Worm (Caenorhabditis elegans) whole organism, midembryonic: ENCODE data around the gene B0432.11.
"Not testable (repeated sequence)": the region's sequence is repeated elsewhere in the genome, so short reads cannot be mapped to it uniquely, and the experiment has no call there.

ENCODE experiments used
- T22C8.4 ChIP-seq: fragments of 200-800 bp; sonication (Bioruptor generic); IDR thresholded peaks from 2 replicates; pipeline ENCODE4 v1.3.6; 2022; ENCODE audit warnings: missing genetic modification characterization, missing compliant biosample characterization
- cog-1 ChIP-seq: sonication (generic microtip); optimal IDR thresholded peaks from 2 replicates; lab custom pipeline; 2016; ENCODE audit warnings: missing genetic modification characterization, missing compliant biosample characterization
- flt-1 ChIP-seq: fragments of 200-800 bp; sonication (Bioruptor generic); IDR thresholded peaks from 2 replicates; pipeline ENCODE4 v1.3.6; 2022; ENCODE audit warnings: missing genetic modification characterization, missing compliant biosample characterization
- klf-2 ChIP-seq: fragments of 200-800 bp; sonication (Bioruptor generic); conservative IDR thresholded peaks from 2 replicates; pipeline ENCODE4 v1.3.6; 2022; ENCODE audit warnings: missing genetic modification reagents, missing genetic modification characterization, missing compliant biosample characterization
- med-1 ChIP-seq: sonication (generic microtip); optimal IDR thresholded peaks from 2 replicates; lab custom pipeline; 2017; ENCODE audit warnings: missing genetic modification characterization, mild to moderate bottlenecking, missing compliant biosample characterization, antibody characterized with exemption, missing genetic modification reagents; ENCODE audit not compliant: insufficient read depth
- ref-1 ChIP-seq: fragments of 200-800 bp; sonication (Bioruptor generic); conservative IDR thresholded peaks from 2 replicates; pipeline ENCODE4 v1.3.6; 2022; ENCODE audit warnings: missing genetic modification reagents, missing genetic modification characterization, missing compliant biosample characterization
- tab-1 ChIP-seq: fragments of 200-800 bp; sonication (Bioruptor generic); IDR thresholded peaks from 2 replicates; pipeline ENCODE4 v1.3.6; 2022; ENCODE audit warnings: missing genetic modification characterization, missing compliant biosample characterization
- ztf-23 ChIP-seq: fragments of 200-800 bp; sonication (Bioruptor generic); IDR thresholded peaks from 2 replicates; pipeline ENCODE4 v1.3.6; 2022; ENCODE audit warnings: missing genetic modification reagents, missing genetic modification characterization, missing compliant biosample characterization
- ztf-29 ChIP-seq: fragments of 200-800 bp; sonication (Bioruptor generic); IDR thresholded peaks from 2 replicates; pipeline ENCODE4 v1.3.6; 2022; ENCODE audit warnings: missing genetic modification reagents, missing genetic modification characterization, missing compliant biosample characterization

B0432.11 gene

ce11 chrII:323048-323776 is 28.7 kb upstream of the B0432.11 start, which contains the start of gene K01A2.10:
TSS of gene K01A2.10 (minus strand) at chrII:323098.
- TF ChIP-seq med-1 (GFP tag; lab: Kevin White, UChicago) (no peak), ztf-29 (no peak)

DNA sequence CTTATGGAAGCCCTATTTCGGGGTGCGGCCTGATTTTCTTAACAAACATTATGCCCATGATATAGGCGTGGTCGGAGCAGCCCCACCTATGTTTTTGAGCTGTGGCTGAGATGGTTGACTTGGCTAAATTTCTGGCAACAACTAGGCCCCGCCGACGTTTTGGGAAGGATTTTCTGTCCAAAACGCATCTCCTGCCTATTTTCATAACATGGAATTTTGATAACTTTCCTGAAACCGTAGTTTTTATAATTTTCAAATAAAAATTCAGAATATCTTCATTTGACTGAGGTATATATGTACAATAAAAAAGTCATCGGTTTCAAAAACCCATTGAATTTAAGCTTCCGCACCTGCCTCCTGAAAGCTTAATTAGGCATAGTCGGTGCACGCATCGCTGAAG is 26.7 kb upstream of the B0432.11 start:
- TF ChIP-seq ref-1 (no peak), ztf-23 (GFP tag; lab: Robert Waterston, UW) (no peak), cog-1 (tag; lab: Kevin White, UChicago) (no peak), med-1 (GFP tag; lab: Kevin White, UChicago) (no peak), T22C8.4 (GFP tag; lab: Robert Waterston, UW) (no peak), tab-1 (no peak), ztf-29 (no peak), flt-1 (no peak), klf-2 (no peak)

DNA sequence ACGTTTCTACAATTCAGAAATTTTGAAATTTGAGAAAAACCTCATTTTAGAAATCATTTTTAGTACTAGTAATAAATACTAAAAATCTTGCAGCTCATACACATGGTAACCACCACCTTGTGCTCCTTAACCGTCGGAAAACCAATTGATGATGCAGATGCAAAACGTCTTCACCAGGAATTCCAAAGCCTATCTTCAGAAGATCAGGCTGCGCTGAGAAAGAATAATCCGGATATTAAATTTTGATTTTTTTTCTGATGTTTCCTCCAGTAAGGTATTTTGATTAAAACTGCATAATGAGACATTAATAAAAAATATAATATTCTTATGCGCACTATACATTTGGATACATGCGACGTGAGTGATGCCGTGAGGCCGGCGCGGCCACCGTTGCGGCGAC is 26.3 kb upstream of the B0432.11 start:
- TF ChIP-seq cog-1 (tag; lab: Kevin White, UChicago) (no peak), T22C8.4 (GFP tag; lab: Robert Waterston, UW) (no peak), ztf-29 (no peak), ztf-23 (GFP tag; lab: Robert Waterston, UW) (no peak), med-1 (GFP tag; lab: Kevin White, UChicago) (no peak), flt-1 (no peak), tab-1 (no peak), klf-2 (no peak), ref-1 (no peak)

- TF ChIP-seq cog-1 (tag; lab: Kevin White, UChicago) (no peak), klf-2 (no peak), med-1 (GFP tag; lab: Kevin White, UChicago) (no peak), flt-1 (no peak), ztf-29 (no peak), T22C8.4 (GFP tag; lab: Robert Waterston, UW) (no peak), ztf-23 (GFP tag; lab: Robert Waterston, UW) (no peak), ref-1 (no peak)
Measured at ce11 chrII:319459-319858, 25.0 kb upstream of the B0432.11 start, which contains the start of gene far-7. TSS of gene far-7 (plus strand) at chrII:319789.

- TF ChIP-seq klf-2: no peak
- TF ChIP-seq ztf-23 (GFP tag; lab: Robert Waterston, UW): no peak
- TF ChIP-seq cog-1 (tag; lab: Kevin White, UChicago): no peak
- no peak for TF ChIP-seq T22C8.4 (GFP tag; lab: Robert Waterston, UW)
- TF ChIP-seq tab-1: no peak
- no peak for TF ChIP-seq ztf-29
- no peak for TF ChIP-seq med-1 (GFP tag; lab: Kevin White, UChicago)
- TF ChIP-seq ref-1: no peak
- no peak for TF ChIP-seq flt-1
Measured at ce11 chrII:313540-313939, 19.0 kb upstream of the B0432.11 start.

- not testable (repeated sequence) for TF ChIP-seq cog-1 (tag; lab: Kevin White, UChicago); T22C8.4 (GFP tag; lab: Robert Waterston, UW); ztf-23 (GFP tag; lab: Robert Waterston, UW)
Measured at ce11 chrII:312110-312509, 17.6 kb upstream of the B0432.11 start, which contains the start of gene mps-2. TSS of gene mps-2 (minus strand) at chrII:312210.

- TF ChIP-seq flt-1: no peak
- no peak for TF ChIP-seq klf-2
- TF ChIP-seq ztf-29: no peak
- TF ChIP-seq ref-1: no peak
- TF ChIP-seq cog-1 (tag; lab: Kevin White, UChicago): no peak
- no peak for TF ChIP-seq T22C8.4 (GFP tag; lab: Robert Waterston, UW)
- no peak for TF ChIP-seq ztf-23 (GFP tag; lab: Robert Waterston, UW)
- TF ChIP-seq tab-1: no peak
- TF ChIP-seq med-1 (GFP tag; lab: Kevin White, UChicago): no peak
Measured at ce11 chrII:307154-307553, 12.6 kb upstream of the B0432.11 start, which contains the start of gene K01A2.4. TSS of gene K01A2.4 (plus strand) at chrII:307454.

DNA sequence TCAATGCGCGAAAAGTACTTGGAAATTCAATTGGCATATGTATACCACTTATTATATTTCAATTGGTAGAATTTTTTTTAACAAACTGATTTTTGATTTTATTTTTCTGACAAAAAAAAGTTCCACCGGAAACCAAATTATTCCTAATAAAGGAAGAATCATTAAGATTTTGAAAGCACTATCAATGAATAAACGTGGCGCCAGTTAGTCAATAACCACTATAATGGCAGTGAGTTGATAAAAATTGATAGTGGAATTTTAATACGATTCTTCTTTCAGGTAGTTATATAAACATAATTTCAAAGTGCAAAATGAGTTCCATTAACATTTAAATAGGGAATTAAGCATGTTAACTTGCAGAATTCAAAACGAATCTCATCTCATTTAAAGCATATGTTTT is 11.1 kb upstream of the B0432.11 start, which contains the start of gene col-69:
Gene col-69, minus strand, starts transcription at position 101 of the 400 bp plus-strand sequence.
- no peak for TF ChIP-seq ztf-29
- no peak for TF ChIP-seq cog-1 (tag; lab: Kevin White, UChicago)
- no peak for TF ChIP-seq ztf-23 (GFP tag; lab: Robert Waterston, UW)
- TF ChIP-seq med-1 (GFP tag; lab: Kevin White, UChicago): no peak
- no peak for TF ChIP-seq flt-1
- no peak for TF ChIP-seq tab-1
- TF ChIP-seq T22C8.4 (GFP tag; lab: Robert Waterston, UW): no peak
- TF ChIP-seq klf-2: no peak
- TF ChIP-seq ref-1: no peak

DNA sequence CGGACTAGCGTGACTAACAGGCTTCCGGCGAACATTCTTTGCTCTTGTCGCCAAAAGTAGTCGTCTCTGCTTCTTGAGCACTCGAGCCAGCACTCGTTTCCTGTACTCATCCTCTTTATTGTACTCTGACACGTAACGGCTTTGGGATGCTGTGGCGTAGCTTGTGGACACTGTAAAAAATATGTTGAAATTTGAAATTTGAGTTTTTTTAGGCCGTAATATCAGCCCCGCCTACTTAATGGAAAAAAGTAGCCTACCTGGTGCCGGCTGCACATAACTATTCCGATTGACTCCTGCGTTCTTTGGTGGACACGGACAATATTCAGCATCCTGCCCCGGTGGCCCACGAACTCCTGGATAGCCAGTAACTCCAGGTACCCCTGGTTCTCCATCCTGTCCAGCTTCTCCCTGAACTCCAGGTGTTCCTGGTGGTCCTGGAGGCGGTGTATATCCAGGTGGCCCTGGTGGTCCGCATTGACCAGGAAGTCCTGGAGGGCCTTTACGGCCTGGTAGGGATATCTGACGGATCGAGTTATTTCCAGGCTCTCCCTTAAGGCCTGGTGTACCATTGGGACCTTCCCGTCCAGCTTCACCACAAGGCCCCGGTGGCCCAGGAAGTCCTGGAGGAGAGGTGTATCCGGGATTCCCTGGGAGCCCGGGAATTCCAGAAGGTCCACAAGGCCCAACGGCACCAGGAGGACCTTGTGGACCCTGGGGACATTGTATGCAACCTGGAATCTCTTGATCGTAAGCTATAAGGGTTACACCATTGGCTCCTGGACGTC is 9.6 kb upstream of the B0432.11 start:
- no peak for TF ChIP-seq klf-2
- no peak for TF ChIP-seq cog-1 (tag; lab: Kevin White, UChicago)
- no peak for TF ChIP-seq ztf-29
- no peak for TF ChIP-seq flt-1
- TF ChIP-seq T22C8.4 (GFP tag; lab: Robert Waterston, UW): no peak
- no peak for TF ChIP-seq med-1 (GFP tag; lab: Kevin White, UChicago)
- no peak for TF ChIP-seq tab-1
- no peak for TF ChIP-seq ref-1
- no peak for TF ChIP-seq ztf-23 (GFP tag; lab: Robert Waterston, UW)
